Fruit fly (Drosophila melanogaster): ENCODE results near the gene ATPsynE.

ATPsynE gene

DNA sequence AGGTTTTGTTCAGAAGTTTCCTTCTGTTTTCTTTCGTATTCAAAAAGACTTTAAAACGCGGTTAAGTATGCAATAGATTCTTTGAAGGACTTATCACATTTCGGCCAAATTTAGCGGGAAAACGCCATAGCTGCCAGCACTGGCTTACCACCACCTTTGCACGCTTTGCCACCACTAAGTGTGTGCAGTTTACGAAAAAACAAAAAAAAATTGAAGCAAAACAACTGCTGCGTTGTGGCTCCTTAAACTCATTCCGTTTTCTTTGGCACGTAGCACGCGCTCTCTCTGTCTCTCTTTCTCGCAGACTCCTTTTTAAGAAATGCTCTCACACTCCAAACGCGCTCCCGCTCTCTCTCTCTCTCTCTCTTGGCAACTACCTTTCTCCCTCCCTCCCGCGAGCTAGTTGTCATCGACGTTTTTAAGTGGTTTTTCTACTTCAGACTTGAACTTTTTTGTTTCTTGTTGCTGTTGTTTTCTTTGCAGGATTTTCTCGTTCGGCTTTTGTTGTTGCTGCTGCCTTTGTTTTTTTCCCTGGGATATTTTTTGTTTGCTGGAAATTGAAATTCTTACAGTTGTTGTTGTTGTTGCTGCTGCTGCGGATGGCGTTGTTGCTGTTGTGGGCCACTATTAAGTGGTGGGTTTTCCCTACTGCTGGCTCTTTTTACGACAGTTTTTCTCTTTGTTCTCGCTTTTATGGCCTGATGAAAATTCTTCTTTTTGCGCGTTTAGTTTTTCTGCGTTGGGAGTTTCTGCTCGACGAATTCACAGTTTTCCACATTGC is 48.0 kb upstream of the ATPsynE start (continued):
- peak; percentile 43; the same call in 1 of the 2 replicates for TF ChIP-seq onecut (GFP tag; IDR thresholded peaks at IDR 0.05)
- TF ChIP-seq CG6683 (GFP tag; optimal IDR thresholded peaks at IDR 0.05), result no peak
- peak; percentile 59 for TF ChIP-seq lbe (GFP tag; optimal IDR thresholded peaks at IDR 0.05)
- no peak for TF ChIP-seq Hsf (GFP tag; optimal IDR thresholded peaks at IDR 0.05)
- TF ChIP-seq HmgD (GFP tag; optimal IDR thresholded peaks at IDR 0.05), result peak; percentile 44
- no peak for TF ChIP-seq pfk (GFP tag; optimal IDR thresholded peaks at IDR 0.05)
- no peak for TF ChIP-seq CG12104 (GFP tag; optimal IDR thresholded peaks at IDR 0.05)
- TF ChIP-seq nom (GFP tag; optimal IDR thresholded peaks at IDR 0.05), result peak; percentile 95
- TF ChIP-seq nau (GFP tag; optimal IDR thresholded peaks at IDR 0.05), result no peak
- peak in 1 of 2 experiments; percentile 21 for TF ChIP-seq dpn (GFP tag; optimal IDR thresholded peaks at IDR 0.05)
- peak; percentile 4 for TF ChIP-seq Deaf1 (tag; optimal IDR thresholded peaks at IDR 0.05)
- no peak for TF ChIP-seq en (GFP tag; optimal IDR thresholded peaks at IDR 0.05)
- 0 out of 2 replicates have a peak, but pooled peaks have one; percentile 43 for TF ChIP-seq sob (GFP tag; IDR thresholded peaks at IDR 0.05)
- TF ChIP-seq CG11093 (GFP tag; IDR thresholded peaks at IDR 0.05), result no peak
- no peak for TF ChIP-seq chif (GFP tag; optimal IDR thresholded peaks at IDR 0.05)
- peak; percentile 94 for TF ChIP-seq sqz (GFP tag; optimal IDR thresholded peaks at IDR 0.05)
- no peak for TF ChIP-seq BtbVII (GFP tag; optimal IDR thresholded peaks at IDR 0.05)
- no peak for TF ChIP-seq CG17328 (GFP tag; IDR thresholded peaks at IDR 0.05)
- peak; percentile 3 for TF ChIP-seq CG3163 (GFP tag; optimal IDR thresholded peaks at IDR 0.05)
- peak; percentile 59 for TF ChIP-seq Tbp (GFP tag; optimal IDR thresholded peaks at IDR 0.05)
- TF ChIP-seq Blimp-1 (GFP tag; optimal IDR thresholded peaks at IDR 0.05), result no peak
- TF ChIP-seq vfl (GFP tag; optimal IDR thresholded peaks at IDR 0.05), result no peak
- TF ChIP-seq CG9932 (GFP tag; IDR thresholded peaks at IDR 0.05), result peak; percentile 19; the same call in 1 of the 2 replicates
- peak; percentile 23 for TF ChIP-seq CG15479 (GFP tag; optimal IDR thresholded peaks at IDR 0.05)
- peak; percentile 11 for TF ChIP-seq CG7745 (tag; optimal IDR thresholded peaks at IDR 0.05)
- TF ChIP-seq kni (GFP tag; optimal IDR thresholded peaks at IDR 0.05), result peak; percentile 57
- 0 out of 2 replicates have a peak, but pooled peaks have one; percentile 5 for TF ChIP-seq Ada2b (GFP tag; IDR thresholded peaks at IDR 0.05)
- peak; percentile 8 for TF ChIP-seq corto (GFP tag; optimal IDR thresholded peaks at IDR 0.05)
- TF ChIP-seq p53 (GFP tag; optimal IDR thresholded peaks at IDR 0.05), result no peak
- TF ChIP-seq CG8290 (GFP tag; optimal IDR thresholded peaks at IDR 0.05), result peak; percentile 16
- TF ChIP-seq CG8290 (tag; optimal IDR thresholded peaks at IDR 0.05), result peak in 1 of 2 experiments; percentile 27
- TF ChIP-seq CG14014 (GFP tag; IDR thresholded peaks at IDR 0.05), result peak; percentile 38; the same call in 1 of the 2 replicates
- peak; percentile 19 for TF ChIP-seq CG15514 (GFP tag; optimal IDR thresholded peaks at IDR 0.05)
- peak; percentile 1 for TF ChIP-seq kah (GFP tag; optimal IDR thresholded peaks at IDR 0.05)
- TF ChIP-seq CG32772 (GFP tag; IDR thresholded peaks at IDR 0.05), result peak; percentile 81
- 0 out of 3 replicates have a peak, but pooled peaks have one; percentile 10 for TF ChIP-seq CG11695 (GFP tag; IDR thresholded peaks at IDR 0.05)
- peak; percentile 86 for TF ChIP-seq yki (optimal IDR thresholded peaks at IDR 0.05)
- TF ChIP-seq bsh (GFP tag; optimal IDR thresholded peaks at IDR 0.05), result peak in 1 of 2 experiments; percentile 70
- TF ChIP-seq CG6689 (GFP tag; IDR thresholded peaks at IDR 0.05), result peak; percentile 25
- peak; percentile 23 for TF ChIP-seq lab (GFP tag; optimal IDR thresholded peaks at IDR 0.05)
- TF ChIP-seq CG1603 (tag; optimal IDR thresholded peaks at IDR 0.05), result peak; percentile 12
- peak; percentile 83 for TF ChIP-seq cad (GFP tag; optimal IDR thresholded peaks at IDR 0.05)
- TF ChIP-seq Sox102F (GFP tag; optimal IDR thresholded peaks at IDR 0.05), result peak; percentile 3
- peak; percentile 89 for TF ChIP-seq abd-A (tag; optimal IDR thresholded peaks at IDR 0.05)
- TF ChIP-seq Drgx (GFP tag; IDR thresholded peaks at IDR 0.05), result 0 out of 2 replicates have a peak, but pooled peaks have one; percentile 56
- no peak for TF ChIP-seq CG16815 (GFP tag; optimal IDR thresholded peaks at IDR 0.05)
- 0 out of 2 replicates have a peak, but pooled peaks have one; percentile 23 for TF ChIP-seq slbo (GFP tag; IDR thresholded peaks at IDR 0.05)
- no peak for TF ChIP-seq CrebB (tag; optimal IDR thresholded peaks at IDR 0.05)
- peak; percentile 54 for TF ChIP-seq sens (GFP tag)
